Fruit fly (Drosophila melanogaster): ENCODE results near the gene PpD3.

PpD3 gene

dm6 chr3R:9777941-9778360, 30.3 kb downstream of the PpD3 start, which contains the start of gene RpS29 (continued):
- TF ChIP-seq CG1603 (tag; optimal IDR thresholded peaks at IDR 0.05) = peak; percentile 97
- peak; percentile 53 for TF ChIP-seq NC2α (GFP tag; optimal IDR thresholded peaks at IDR 0.05)
- TF ChIP-seq CG7271 (tag; optimal IDR thresholded peaks at IDR 0.05) = peak; percentile 60
- TF ChIP-seq Lpt (GFP tag; optimal IDR thresholded peaks at IDR 0.05) = no peak
- peak; percentile 69 for TF ChIP-seq crc (GFP tag; optimal IDR thresholded peaks at IDR 0.05)
- TF ChIP-seq Gsc (GFP tag; IDR thresholded peaks at IDR 0.05) = no peak
- peak; percentile 52 for TF ChIP-seq da (GFP tag; optimal IDR thresholded peaks at IDR 0.05)
- TF ChIP-seq luna (GFP tag; optimal IDR thresholded peaks at IDR 0.05) = peak; percentile 88
- TF ChIP-seq CG2202 (tag; optimal IDR thresholded peaks at IDR 0.05) = peak; percentile 47
- peak; percentile 47 for TF ChIP-seq CG18262 (tag; optimal IDR thresholded peaks at IDR 0.05)
- peak; percentile 93 for TF ChIP-seq CG16813 (GFP tag; IDR thresholded peaks at IDR 0.05; ENCODE audit: partially characterized antibody)
- no peak for TF ChIP-seq dan (GFP tag; IDR thresholded peaks at IDR 0.05)
- peak; percentile 31; the same call in 1 of the 2 replicates for TF ChIP-seq Oaz (GFP tag; IDR thresholded peaks at IDR 0.05)
- TF ChIP-seq CG14667 (GFP tag; IDR thresholded peaks at IDR 0.05) = peak; percentile 54; the same call in 1 of the 2 replicates
- peak; percentile 63 for TF ChIP-seq oc (tag; optimal IDR thresholded peaks at IDR 0.05)
- TF ChIP-seq NK7.1 (GFP tag; optimal IDR thresholded peaks at IDR 0.05) = peak; percentile 65
- TF ChIP-seq CG6813 (GFP tag; optimal IDR thresholded peaks at IDR 0.05) = peak; percentile 82
- peak in 1 of 3 experiments; percentile 39 for TF ChIP-seq lola (GFP tag; optimal IDR thresholded peaks at IDR 0.05)
- peak; percentile 77 for TF ChIP-seq gsb (GFP tag; IDR thresholded peaks at IDR 0.05)
- TF ChIP-seq ci (GFP tag; IDR thresholded peaks at IDR 0.05) = peak; percentile 93
- TF ChIP-seq CG7786 (GFP tag; optimal IDR thresholded peaks at IDR 0.05) = peak; percentile 86
- TF ChIP-seq disco-r (GFP tag; optimal IDR thresholded peaks at IDR 0.05) = peak; percentile 68
- TF ChIP-seq Doc3 (GFP tag; IDR thresholded peaks at IDR 0.05; ENCODE audit: partially characterized antibody) = peak; percentile 85
- TF ChIP-seq al (GFP tag; IDR thresholded peaks at IDR 0.05) = peak; percentile 72
- TF ChIP-seq CG10274 (GFP tag; optimal IDR thresholded peaks at IDR 0.05) = peak; percentile 47
- TF ChIP-seq dmrt11E (tag; optimal IDR thresholded peaks at IDR 0.05) = peak; percentile 54
- peak; percentile 75 for TF ChIP-seq sqz (GFP tag; optimal IDR thresholded peaks at IDR 0.05)
- TF ChIP-seq Mes4 (GFP tag; optimal IDR thresholded peaks at IDR 0.05) = peak; percentile 84
- TF ChIP-seq CG33213 (GFP tag; optimal IDR thresholded peaks at IDR 0.05) = peak; percentile 94
- peak; percentile 79 for TF ChIP-seq chm (GFP tag; IDR thresholded peaks at IDR 0.05)
- TF ChIP-seq Poxn (GFP tag; IDR thresholded peaks at IDR 0.05) = peak; percentile 60; the same call in 1 of the 2 replicates
- TF ChIP-seq CG6791 (GFP tag; IDR thresholded peaks at IDR 0.05; ENCODE audit: partially characterized antibody) = peak; percentile 97
- TF ChIP-seq Hmx (GFP tag; optimal IDR thresholded peaks at IDR 0.05) = no peak
- TF ChIP-seq Spps (tag; optimal IDR thresholded peaks at IDR 0.05) = peak; percentile 29
- TF ChIP-seq tio (GFP tag; optimal IDR thresholded peaks at IDR 0.05) = no peak
- peak; percentile 91 for TF ChIP-seq Dll (GFP tag; IDR thresholded peaks at IDR 0.05; ENCODE audit: partially characterized antibody)
- peak; percentile 21 for TF ChIP-seq CG14965 (GFP tag; optimal IDR thresholded peaks at IDR 0.05; ENCODE audit: borderline replicate concordance)
- TF ChIP-seq sens (GFP tag) = peak; percentile 95
- peak; percentile 44 for TF ChIP-seq sima (GFP tag; optimal IDR thresholded peaks at IDR 0.05)
- TF ChIP-seq wdn (GFP tag; IDR thresholded peaks at IDR 0.05) = peak; percentile 56; the same call in 1 of the 2 replicates
- TF ChIP-seq Sry-δ (GFP tag; optimal IDR thresholded peaks at IDR 0.05) = peak; percentile 100
- TF ChIP-seq CG6854 (GFP tag; optimal IDR thresholded peaks at IDR 0.05) = peak; percentile 66
- peak; percentile 86 for TF ChIP-seq Side (GFP tag; optimal IDR thresholded peaks at IDR 0.05)
- peak; percentile 82 for TF ChIP-seq HHEX (GFP tag; optimal IDR thresholded peaks at IDR 0.05)
- peak; percentile 82 for TF ChIP-seq CG10654 (GFP tag; optimal IDR thresholded peaks at IDR 0.05)
- peak; percentile 93 for TF ChIP-seq sob (GFP tag; IDR thresholded peaks at IDR 0.05)
- TF ChIP-seq pita (GFP tag; optimal IDR thresholded peaks at IDR 0.05) = no peak
- peak; percentile 87 for TF ChIP-seq zfh2 (GFP tag; optimal IDR thresholded peaks at IDR 0.05)
- peak; percentile 95 for TF ChIP-seq knrl (GFP tag; IDR thresholded peaks at IDR 0.05; ENCODE audit: partially characterized antibody)
- TF ChIP-seq Oli (tag; optimal IDR thresholded peaks at IDR 0.05) = peak; percentile 12
- peak; percentile 84 for TF ChIP-seq CG11247 (GFP tag; IDR thresholded peaks at IDR 0.05)

Data from whole organism, embryonic.